Worm (Caenorhabditis elegans) whole organism, young adult: Measurements from ENCODE around the gene fbxa-89.

ENCODE experiments used
- ama-1 ChIP-seq, 3 experiments: fragments of 150-350 bp in 1 of 3; sonication (generic microtip) in 2 of 3; optimal IDR thresholded peaks; 2 replicates each; lab custom pipeline; 2014 to 2018; ENCODE audit warnings: missing biosample characterization in 2 of 3, missing genetic modification characterization in 2 of 3, missing genetic modification reagents in 2 of 3
- ceh-58 ChIP-seq: fragments of 200-800 bp; sonication (Bioruptor generic); IDR thresholded peaks from 2 replicates; pipeline ENCODE4 v1.3.6; 2022; ENCODE audit warnings: missing genetic modification characterization, missing compliant biosample characterization
- ceh-79 ChIP-seq: sonication (generic microtip); optimal IDR thresholded peaks from 2 replicates; lab custom pipeline; 2017; ENCODE audit warnings: mild to moderate bottlenecking, missing genetic modification characterization, missing compliant biosample characterization
- ceh-91 ChIP-seq: fragments of 200-800 bp; sonication (Bioruptor generic); IDR thresholded peaks from 2 replicates; pipeline ENCODE4 v1.3.6; 2022; ENCODE audit warnings: missing genetic modification reagents, missing genetic modification characterization, missing compliant biosample characterization
- dpl-1 ChIP-seq: fragments of 150-350 bp; optimal IDR thresholded peaks from 2 replicates; lab custom pipeline; 2014; ENCODE audit warnings: missing biosample characterization, missing genetic modification reagents, missing genetic modification characterization
- pha-4 ChIP-seq: fragments of 150-350 bp; sonication (generic microtip); optimal IDR thresholded peaks from 2 replicates; lab custom pipeline; 2014; ENCODE audit warnings: missing biosample characterization, missing genetic modification reagents, missing genetic modification characterization
- repo-1 ChIP-seq: sonication (generic microtip); optimal IDR thresholded peaks from 2 replicates; lab custom pipeline; 2017; ENCODE audit warnings: mild to moderate bottlenecking, missing genetic modification characterization, missing compliant biosample characterization
- snpc-4 ChIP-seq, 5 experiments: fragments of 150-350 bp in 1 of 5; sonication (generic microtip) in 4 of 5; optimal IDR thresholded peaks; 2 replicates each; lab custom pipeline; 2014 to 2018; ENCODE audit warnings: missing genetic modification characterization in 5 of 5, missing biosample characterization in 3 of 5, antibody characterized with exemption in 2 of 5, mild to moderate bottlenecking in 2 of 5, missing compliant biosample characterization in 2 of 5, missing genotype in 2 of 5, moderate library complexity in 2 of 5, missing genetic modification reagents in 1 of 5
- tlf-1 ChIP-seq: fragments of 200-800 bp; sonication (Bioruptor generic); optimal IDR thresholded peaks from 2 replicates; lab custom pipeline; 2018; ENCODE audit warnings: mild to moderate bottlenecking, missing genetic modification characterization, missing compliant biosample characterization
- unc-130 ChIP-seq: sonication (generic microtip); optimal IDR thresholded peaks from 2 replicates; lab custom pipeline; 2016; ENCODE audit warnings: missing genetic modification reagents, missing genetic modification characterization, missing compliant biosample characterization
- unc-62 ChIP-seq: fragments of 150-350 bp; optimal IDR thresholded peaks from 2 replicates; lab custom pipeline; 2014; ENCODE audit warnings: missing biosample characterization, missing genetic modification reagents, missing genetic modification characterization

DNA sequence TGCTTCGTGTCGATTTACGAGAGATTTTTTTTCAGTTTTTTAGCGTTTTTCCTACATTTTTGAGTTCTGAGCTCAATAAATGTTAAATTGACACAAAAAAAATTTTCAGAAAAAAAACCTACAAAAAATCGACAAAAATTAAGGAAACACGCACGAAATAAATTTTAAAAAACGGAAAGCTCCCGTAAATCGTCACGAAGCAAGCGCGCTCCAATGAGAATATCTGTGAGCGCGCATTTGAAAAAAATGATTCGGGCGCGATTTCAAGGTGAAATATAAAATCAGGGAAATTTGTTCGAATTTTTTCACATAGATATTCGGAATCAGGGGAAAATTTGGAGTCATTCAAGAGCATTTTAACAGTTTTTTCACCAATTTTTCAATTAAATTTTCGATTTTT, 12.8 kb upstream of the fbxa-89 start:
- TF ChIP-seq unc-130 (GFP tag; lab: Kevin White, UChicago) = no peak
- no peak for TF ChIP-seq unc-62 (GFP tag; lab: Kevin White, UChicago)
- no peak for TF ChIP-seq pha-4 (tag; lab: Kevin White, UChicago)
- TF ChIP-seq dpl-1 (GFP tag; lab: Kevin White, UChicago) = no peak
- TF ChIP-seq ceh-91 (GFP tag; lab: Robert Waterston, UW) = no peak
- no peak for TF ChIP-seq ceh-58 (GFP tag; lab: Robert Waterston, UW)
- TF ChIP-seq ama-1 (optimal IDR thresholded peaks at IDR 0.05; lab: Kevin White, UChicago) = no peak
- no peak for TF ChIP-seq ama-1 (GFP tag; optimal IDR thresholded peaks at IDR 0.05; lab: Kevin White, UChicago)
- TF ChIP-seq repo-1 (tag; lab: Kevin White, UChicago) = no peak
- no peak for TF ChIP-seq tlf-1 (GFP tag; lab: Kevin White, UChicago)
- no peak for TF ChIP-seq snpc-4 (GFP tag; optimal IDR thresholded peaks at IDR 0.05; lab: Kevin White, UChicago)
- no peak for TF ChIP-seq snpc-4 (tag; optimal IDR thresholded peaks at IDR 0.05; lab: Kevin White, UChicago)
- TF ChIP-seq ceh-79 (tag; lab: Kevin White, UChicago) = no peak
